Worm (Caenorhabditis elegans) whole organism, L1 larva: Measurements from ENCODE around the gene R151.8.
A peak's percentile ranks its signal among the peaks of the same experiment; 100 is the strongest.

Experiments used
- C04F5.9 ChIP-seq: sonication (generic microtip); optimal IDR thresholded peaks from 2 replicates; lab custom pipeline; 2016; ENCODE audit warnings: missing genetic modification characterization, missing compliant biosample characterization
- C16A3.4 ChIP-seq: fragments of 150-350 bp; optimal IDR thresholded peaks from 2 replicates; lab custom pipeline; 2014; ENCODE audit warnings: missing biosample characterization, missing genetic modification characterization
- C34B4.2 ChIP-seq: sonication (generic microtip); optimal IDR thresholded peaks from 2 replicates; lab custom pipeline; 2017; ENCODE audit warnings: mild to moderate bottlenecking, missing genetic modification characterization, missing compliant biosample characterization
- F16B12.6 ChIP-seq: fragments of 150-350 bp; optimal IDR thresholded peaks from 2 replicates; lab custom pipeline; 2014; ENCODE audit warnings: missing biosample characterization, missing genetic modification characterization
- Y116A8C.19 ChIP-seq: sonication (generic microtip); optimal IDR thresholded peaks from 2 replicates; lab custom pipeline; 2016; ENCODE audit warnings: missing compliant biosample characterization, missing genetic modification characterization, borderline replicate concordance
- alr-1 ChIP-seq: fragments of 200-800 bp; sonication (Bioruptor generic); optimal IDR thresholded peaks from 2 replicates; lab custom pipeline; 2018; ENCODE audit warnings: borderline replicate concordance, mild to moderate bottlenecking, missing genetic modification characterization, missing compliant biosample characterization
- ama-1 ChIP-seq: fragments of 150-350 bp; optimal IDR thresholded peaks from 2 replicates; lab custom pipeline; 2014
- blmp-1 ChIP-seq: fragments of 150-350 bp; optimal IDR thresholded peaks from 2 replicates; lab custom pipeline; 2014; ENCODE audit warnings: missing biosample characterization, missing genetic modification characterization
- ces-1 ChIP-seq: fragments of 150-350 bp; optimal IDR thresholded peaks from 2 replicates; lab custom pipeline; 2014; ENCODE audit warnings: missing biosample characterization, missing genetic modification reagents, missing genetic modification characterization
- dpl-1 ChIP-seq, 3 experiments: fragments of 150-350 bp in 2 of 3; sonication (generic microtip) in 1 of 3; optimal IDR thresholded peaks; 2 replicates each; lab custom pipeline; 2014 to 2017; ENCODE audit warnings: missing biosample characterization in 3 of 3, missing genetic modification characterization in 3 of 3, missing genetic modification reagents in 3 of 3
- efl-1 ChIP-seq, 4 experiments: fragments of 150-350 bp; optimal IDR thresholded peaks in 3 of 4; peaks in 1 of 4; 1 replicate in 1 of 4; 2 replicates in 3 of 4; lab custom pipeline; 2014; ENCODE audit warnings: missing biosample characterization in 2 of 4, missing genetic modification characterization in 2 of 4, missing genetic modification reagents in 2 of 4
- egl-13 ChIP-seq: sonication (generic microtip); optimal IDR thresholded peaks from 2 replicates; lab custom pipeline; 2016; ENCODE audit warnings: missing genotype, missing genetic modification reagents, missing genetic modification characterization, missing compliant biosample characterization
- egl-27 ChIP-seq, 2 experiments: fragments of 150-350 bp in 1 of 2; sonication (generic microtip); optimal IDR thresholded peaks; 3 replicates each; lab custom pipeline; 2017 to 2018; ENCODE audit warnings: missing biosample characterization in 2 of 2, missing genetic modification characterization in 2 of 2, missing genetic modification reagents in 2 of 2
- elt-3 ChIP-seq, 6 experiments: fragments of 150-350 bp in 1 of 6; sonication (generic microtip); optimal IDR thresholded peaks; 2 replicates each; lab custom pipeline; 2017 to 2018; ENCODE audit warnings: missing biosample characterization in 6 of 6, missing genetic modification characterization in 6 of 6, inconsistent platforms in 1 of 6
- fos-1 ChIP-seq: fragments of 150-350 bp; optimal IDR thresholded peaks from 2 replicates; lab custom pipeline; 2014; ENCODE audit warnings: missing biosample characterization, missing genetic modification characterization
- grh-1 ChIP-seq: fragments of 200-800 bp; sonication (Bioruptor generic); IDR thresholded peaks from 2 replicates; pipeline ENCODE4 v1.3.6; 2022; ENCODE audit warnings: missing genetic modification reagents, missing genetic modification characterization, missing compliant biosample characterization
- hlh-17 ChIP-seq: fragments of 200-800 bp; sonication (Bioruptor generic); optimal IDR thresholded peaks from 2 replicates; lab custom pipeline; 2018; ENCODE audit warnings: missing genetic modification characterization, mild to moderate bottlenecking, missing compliant biosample characterization, moderate library complexity, borderline replicate concordance
- irx-1 ChIP-seq: sonication (generic microtip); optimal IDR thresholded peaks from 2 replicates; lab custom pipeline; 2016; ENCODE audit warnings: missing genetic modification characterization, missing compliant biosample characterization
- lin-14 ChIP-seq: fragments of 200-800 bp; sonication (Bioruptor generic); optimal IDR thresholded peaks from 2 replicates; lab custom pipeline; 2018; ENCODE audit warnings: mild to moderate bottlenecking, missing genetic modification characterization, moderate library complexity, missing compliant biosample characterization
- lin-35 ChIP-seq, 2 experiments: fragments of 150-350 bp; optimal IDR thresholded peaks; 2 replicates each; lab custom pipeline; 2014; ENCODE audit warnings: missing biosample characterization in 2 of 2, missing genetic modification characterization in 2 of 2, missing genetic modification reagents in 2 of 2
- lsy-2 ChIP-seq, 2 experiments: fragments of 150-350 bp; optimal IDR thresholded peaks; 2 replicates each; lab custom pipeline; 2014; ENCODE audit warnings: missing biosample characterization in 2 of 2, missing genetic modification characterization in 2 of 2
- mab-9 ChIP-seq: fragments of 200-800 bp; sonication (Bioruptor generic); IDR thresholded peaks from 2 replicates; pipeline ENCODE4 v1.3.6; 2022; ENCODE audit warnings: missing genetic modification reagents, missing genetic modification characterization, missing compliant biosample characterization
- mdl-1 ChIP-seq, 2 experiments: fragments of 150-350 bp; optimal IDR thresholded peaks; 2 replicates each; lab custom pipeline; 2014 to 2017; ENCODE audit warnings: missing biosample characterization in 2 of 2, missing genetic modification characterization in 2 of 2, inconsistent platforms in 1 of 2
- mef-2 ChIP-seq: fragments of 150-350 bp; optimal IDR thresholded peaks from 2 replicates; lab custom pipeline; 2014; ENCODE audit warnings: missing biosample characterization, missing genetic modification characterization
- mep-1 ChIP-seq: fragments of 150-350 bp; optimal IDR thresholded peaks from 2 replicates; lab custom pipeline; 2014; ENCODE audit warnings: missing biosample characterization, missing genetic modification characterization
- nhr-19 ChIP-seq: fragments of 200-800 bp; sonication (Bioruptor generic); conservative IDR thresholded peaks from 2 replicates; pipeline ENCODE4 v1.3.6; 2022; ENCODE audit warnings: missing genetic modification characterization, missing compliant biosample characterization
- nhr-20 ChIP-seq: sonication (generic microtip); optimal IDR thresholded peaks from 2 replicates; lab custom pipeline; 2016; ENCODE audit warnings: mild to moderate bottlenecking, missing genetic modification characterization, missing compliant biosample characterization
- nhr-47 ChIP-seq: sonication (generic microtip); optimal IDR thresholded peaks from 2 replicates; lab custom pipeline; 2016; ENCODE audit warnings: mild to moderate bottlenecking, missing genetic modification characterization, moderate library complexity, missing compliant biosample characterization
- nhr-71 ChIP-seq: sonication (generic microtip); optimal IDR thresholded peaks from 2 replicates; lab custom pipeline; 2016; ENCODE audit warnings: mild to moderate bottlenecking, missing genetic modification characterization, moderate library complexity, missing compliant biosample characterization
- nhr-77 ChIP-seq: fragments of 150-350 bp; optimal IDR thresholded peaks from 2 replicates; lab custom pipeline; 2014; ENCODE audit warnings: missing biosample characterization, missing genetic modification characterization
- nhr-84 ChIP-seq: sonication (generic microtip); optimal IDR thresholded peaks from 2 replicates; lab custom pipeline; 2017; ENCODE audit warnings: missing biosample characterization, missing genetic modification characterization
- nhr-85 ChIP-seq: sonication (generic microtip); peaks from one replicate; lab custom pipeline; 2016; ENCODE audit warnings: missing genetic modification characterization, inconsistent platforms, missing compliant biosample characterization
- nhr-90 ChIP-seq: sonication (generic microtip); optimal IDR thresholded peaks from 2 replicates; lab custom pipeline; 2016; ENCODE audit warnings: mild to moderate bottlenecking, missing genetic modification characterization, missing compliant biosample characterization; ENCODE audit not compliant: poor library complexity
- pag-3 ChIP-seq: sonication (generic microtip); optimal IDR thresholded peaks from 2 replicates; lab custom pipeline; 2017; ENCODE audit warnings: missing genetic modification characterization, mild to moderate bottlenecking, missing compliant biosample characterization, antibody characterized with exemption, borderline replicate concordance; ENCODE audit not compliant: insufficient read depth
- snu-23 ChIP-seq: sonication (generic microtip); optimal IDR thresholded peaks from 2 replicates; lab custom pipeline; 2016; ENCODE audit warnings: missing genetic modification characterization, missing compliant biosample characterization
- sox-4 ChIP-seq: sonication (generic microtip); optimal IDR thresholded peaks from 2 replicates; lab custom pipeline; 2016; ENCODE audit warnings: missing genetic modification characterization, missing compliant biosample characterization
- sup-37 ChIP-seq: fragments of 200-800 bp; sonication (Bioruptor generic); optimal IDR thresholded peaks from 2 replicates; lab custom pipeline; 2018; ENCODE audit warnings: mild to moderate bottlenecking, missing genetic modification characterization, missing compliant biosample characterization
- swsn-7 ChIP-seq: sonication (generic microtip); optimal IDR thresholded peaks from 2 replicates; lab custom pipeline; 2016; ENCODE audit warnings: missing genetic modification characterization, missing compliant biosample characterization
- tbx-2 ChIP-seq: sonication (generic microtip); optimal IDR thresholded peaks from 2 replicates; lab custom pipeline; 2016; ENCODE audit warnings: missing genetic modification characterization, missing compliant biosample characterization
- tlp-1 ChIP-seq: fragments of 150-350 bp; optimal IDR thresholded peaks from 2 replicates; lab custom pipeline; 2014; ENCODE audit warnings: missing biosample characterization, missing genetic modification characterization
- unc-130 ChIP-seq: fragments of 150-350 bp; optimal IDR thresholded peaks from 2 replicates; lab custom pipeline; 2017; ENCODE audit warnings: missing biosample characterization, missing genetic modification characterization, inconsistent platforms
- unc-30 ChIP-seq: sonication (generic microtip); optimal IDR thresholded peaks from 2 replicates; lab custom pipeline; 2017; ENCODE audit warnings: missing biosample characterization, missing genetic modification characterization
- xbp-1 ChIP-seq: sonication (generic microtip); optimal IDR thresholded peaks from 2 replicates; lab custom pipeline; 2016; ENCODE audit warnings: missing genetic modification characterization, missing compliant biosample characterization
- ztf-4 ChIP-seq: fragments of 150-350 bp; optimal IDR thresholded peaks from 2 replicates; lab custom pipeline; 2014; ENCODE audit warnings: missing biosample characterization, missing genetic modification characterization

The R151.8 gene

ce11 chrIII:7275296-7275695 is 45.7 kb upstream of the R151.8 start, which contains the start of gene psd-1:
TSS of gene psd-1 (minus strand) at chrIII:7275396.
- TF ChIP-seq nhr-90 (tag; lab: Kevin White, UChicago) (no peak), blmp-1 (tag; lab: Kevin White, UChicago) (no peak), xbp-1 (tag; lab: Kevin White, UChicago) (no peak), nhr-84 (tag; lab: Kevin White, UChicago) (no peak), mab-9 (GFP tag; lab: Robert Waterston, UW) (no peak)
- TF ChIP-seq, all 84 proteins: peak for 0

ce11 chrIII:7273718-7274117 is 44.1 kb upstream of the R151.8 start:
- TF ChIP-seq efl-1 (optimal IDR thresholded peaks at IDR 0.05; lab: Kevin White, UChicago) (no peak), efl-1 (GFP tag; optimal IDR thresholded peaks at IDR 0.05 in 1 of 2; lab: Kevin White, UChicago) (peak in 1 of 2 experiments; percentile 72), tlp-1 (tag; lab: Kevin White, UChicago) (no peak), F16B12.6 (tag; lab: Kevin White, UChicago) (no peak), egl-13 (no peak), unc-130 (peak; percentile 64), blmp-1 (tag; lab: Kevin White, UChicago) (peak; percentile 56), nhr-85 (tag; lab: Kevin White, UChicago) (peak; percentile 82), mep-1 (peak; percentile 35), tbx-2 (tag; lab: Kevin White, UChicago) (peak; percentile 38), ces-1 (GFP tag; lab: Kevin White, UChicago) (no peak), nhr-90 (tag; lab: Kevin White, UChicago) (peak; percentile 46), nhr-19 (GFP tag; lab: Robert Waterston, UW) (0 out of 2 replicates have a peak, but pooled peaks have one; percentile 28), lin-35 (GFP tag; optimal IDR thresholded peaks at IDR 0.05; lab: Kevin White, UChicago) (peak in 1 of 2 experiments; percentile 44), nhr-47 (tag; lab: Kevin White, UChicago) (peak; percentile 12), nhr-71 (tag; lab: Kevin White, UChicago) (peak; percentile 67), snu-23 (GFP tag; lab: Kevin White, UChicago) (peak; percentile 34), lin-14 (GFP tag; lab: Kevin White, UChicago) (peak; percentile 55), sup-37 (GFP tag; lab: Kevin White, UChicago) (no peak), elt-3 (tag; optimal IDR thresholded peaks at IDR 0.05; lab: Kevin White, UChicago) (peak in 1 of 6 experiments; percentile 67), C04F5.9 (tag; lab: Kevin White, UChicago) (no peak), fos-1 (tag; lab: Kevin White, UChicago) (no peak), nhr-20 (peak; percentile 77), grh-1 (GFP tag; lab: Robert Waterston, UW) (0 out of 2 replicates have a peak, but pooled peaks have one; percentile 28), pag-3 (tag; lab: Kevin White, UChicago) (no peak), xbp-1 (tag; lab: Kevin White, UChicago) (no peak), C34B4.2 (tag; lab: Kevin White, UChicago) (no peak), nhr-84 (tag; lab: Kevin White, UChicago) (no peak), hlh-17 (GFP tag; lab: Kevin White, UChicago) (no peak)

- TF ChIP-seq nhr-90 (tag; lab: Kevin White, UChicago) (peak; percentile 82), sox-4 (tag; lab: Kevin White, UChicago) (no peak), unc-130 (peak; percentile 77), irx-1 (tag; lab: Kevin White, UChicago) (peak; percentile 21), C16A3.4 (tag; lab: Kevin White, UChicago) (peak; percentile 21), blmp-1 (tag; lab: Kevin White, UChicago) (peak; percentile 96), mdl-1 (tag; optimal IDR thresholded peaks at IDR 0.05; lab: Kevin White, UChicago) (peak in 1 of 2 experiments; percentile 84), nhr-20 (peak; percentile 97), swsn-7 (tag; lab: Kevin White, UChicago) (peak; percentile 37), ama-1 (lab: Kevin White, UChicago) (no peak), lin-35 (GFP tag; optimal IDR thresholded peaks at IDR 0.05; lab: Kevin White, UChicago) (peak in 1 of 2 experiments; percentile 79), lin-14 (GFP tag; lab: Kevin White, UChicago) (peak; percentile 87), ces-1 (GFP tag; lab: Kevin White, UChicago) (no peak), dpl-1 (GFP tag; optimal IDR thresholded peaks at IDR 0.05; lab: Kevin White, UChicago) (peak in 2 of 3 experiments; percentile 53 to 64), ztf-4 (tag; lab: Kevin White, UChicago) (peak; percentile 2), mef-2 (tag; lab: Kevin White, UChicago) (no peak), nhr-84 (tag; lab: Kevin White, UChicago) (no peak), nhr-19 (GFP tag; lab: Robert Waterston, UW) (peak; percentile 79), unc-30 (no peak), nhr-77 (tag; lab: Kevin White, UChicago) (no peak), xbp-1 (tag; lab: Kevin White, UChicago) (peak; percentile 40), nhr-71 (tag; lab: Kevin White, UChicago) (peak; percentile 90), nhr-85 (tag; lab: Kevin White, UChicago) (peak; percentile 96), tbx-2 (tag; lab: Kevin White, UChicago) (peak; percentile 69), lsy-2 (tag; optimal IDR thresholded peaks at IDR 0.05; lab: Kevin White, UChicago) (peak; percentile 65 to 68), egl-27 (tag; optimal IDR thresholded peaks at IDR 0.05; lab: Kevin White, UChicago) (no peak), grh-1 (GFP tag; lab: Robert Waterston, UW) (peak; percentile 53), Y116A8C.19 (tag; lab: Kevin White, UChicago) (no peak), F16B12.6 (tag; lab: Kevin White, UChicago) (no peak), alr-1 (tag; lab: Kevin White, UChicago) (no peak)
These were observed 43.2 kb upstream of the R151.8 start for ce11 chrIII:7272828-7273227.
